Worm (Caenorhabditis elegans) whole organism, young adult: ENCODE results near the gene C50B6.9.

ENCODE experiments used
- B0019.2 ChIP-seq: fragments of 200-800 bp; sonication (Bioruptor generic); conservative IDR thresholded peaks from 2 replicates; pipeline ENCODE4 v1.3.6; 2022; ENCODE audit warnings: missing genetic modification reagents, missing genetic modification characterization, missing compliant biosample characterization
- C17E4.6 ChIP-seq: fragments of 200-800 bp; sonication (Bioruptor generic); IDR thresholded peaks from 2 replicates; pipeline ENCODE4 v1.3.6; 2022; ENCODE audit warnings: missing genetic modification reagents, missing genetic modification characterization, missing compliant biosample characterization
- F22D6.2 ChIP-seq: sonication (generic microtip); optimal IDR thresholded peaks from 2 replicates; lab custom pipeline; 2016; ENCODE audit warnings: mild to moderate bottlenecking, missing genetic modification characterization, missing compliant biosample characterization
- F49E8.2 ChIP-seq: sonication (generic microtip); optimal IDR thresholded peaks from 3 replicates; lab custom pipeline; 2017; ENCODE audit warnings: missing genetic modification characterization, mild to moderate bottlenecking, missing compliant biosample characterization, antibody characterized with exemption, moderate library complexity; ENCODE audit not compliant: insufficient read depth
- F57A8.1 ChIP-seq: fragments of 200-800 bp; sonication (Bioruptor generic); optimal IDR thresholded peaks from 2 replicates; lab custom pipeline; 2018; ENCODE audit warnings: mild to moderate bottlenecking, missing genetic modification characterization, moderate library complexity, missing compliant biosample characterization
- K11D2.4 ChIP-seq: fragments of 200-800 bp; sonication (Bioruptor generic); IDR thresholded peaks from 2 replicates; pipeline ENCODE4 v1.3.6; 2022; ENCODE audit warnings: missing genetic modification reagents, missing genetic modification characterization, missing compliant biosample characterization
- K12H6.12 ChIP-seq: fragments of 200-800 bp; sonication (Bioruptor generic); optimal IDR thresholded peaks from 2 replicates; lab custom pipeline; 2018; ENCODE audit warnings: mild to moderate bottlenecking, missing genetic modification characterization, missing compliant biosample characterization
- ama-1 ChIP-seq, 3 experiments: fragments of 150-350 bp in 1 of 3; sonication (generic microtip) in 2 of 3; optimal IDR thresholded peaks; 2 replicates each; lab custom pipeline; 2014 to 2018; ENCODE audit warnings: missing biosample characterization in 2 of 3, missing genetic modification characterization in 2 of 3, missing genetic modification reagents in 2 of 3
- atf-7 ChIP-seq: sonication (generic microtip); optimal IDR thresholded peaks from 2 replicates; lab custom pipeline; 2017; ENCODE audit warnings: mild to moderate bottlenecking, missing genetic modification characterization, missing compliant biosample characterization
- athp-1 ChIP-seq: sonication (generic microtip); optimal IDR thresholded peaks from 2 replicates; lab custom pipeline; 2017; ENCODE audit warnings: mild to moderate bottlenecking, missing genetic modification characterization, missing compliant biosample characterization
- attf-3 ChIP-seq: fragments of 200-800 bp; sonication (Bioruptor generic); conservative IDR thresholded peaks from 2 replicates; pipeline ENCODE4 v1.3.6; 2022; ENCODE audit warnings: missing genetic modification reagents, missing genetic modification characterization, missing compliant biosample characterization
- cebp-1 ChIP-seq, 2 experiments: fragments of 200-800 bp in 1 of 2; sonication (Bioruptor generic) in 1 of 2; sonication (generic microtip) in 1 of 2; IDR thresholded peaks in 1 of 2; optimal IDR thresholded peaks in 1 of 2; 2 replicates each; pipeline versions ENCODE4 v1.3.6 to Lab custom; 2017 to 2022; ENCODE audit warnings: missing compliant biosample characterization in 2 of 2, missing genetic modification characterization in 2 of 2, mild to moderate bottlenecking in 1 of 2, missing genetic modification reagents in 1 of 2, moderate library complexity in 1 of 2
- ceh-100 ChIP-seq: fragments of 200-800 bp; sonication (Bioruptor generic); IDR thresholded peaks from 2 replicates; pipeline ENCODE4 v1.3.6; 2022; ENCODE audit warnings: missing genetic modification reagents, missing genetic modification characterization, missing compliant biosample characterization
- ceh-27 ChIP-seq: fragments of 200-800 bp; sonication (Bioruptor generic); optimal IDR thresholded peaks from 2 replicates; lab custom pipeline; 2018; ENCODE audit warnings: mild to moderate bottlenecking, missing genetic modification characterization, moderate library complexity, missing compliant biosample characterization
- egl-18 ChIP-seq: fragments of 200-800 bp; sonication (Bioruptor generic); IDR thresholded peaks from 2 replicates; pipeline ENCODE4 v1.3.6; 2022; ENCODE audit warnings: missing genetic modification reagents, missing genetic modification characterization, missing compliant biosample characterization
- egl-44 ChIP-seq: fragments of 200-800 bp; sonication (Bioruptor generic); IDR thresholded peaks from 2 replicates; pipeline ENCODE4 v1.3.6; 2022; ENCODE audit warnings: missing genetic modification reagents, missing genetic modification characterization, missing compliant biosample characterization
- egrh-3 ChIP-seq: fragments of 200-800 bp; sonication (Bioruptor generic); IDR thresholded peaks from 2 replicates; pipeline ENCODE4 v1.3.6; 2022; ENCODE audit warnings: missing genetic modification reagents, missing genetic modification characterization, missing compliant biosample characterization
- fkh-3 ChIP-seq: sonication (generic microtip); optimal IDR thresholded peaks from 2 replicates; lab custom pipeline; 2016; ENCODE audit warnings: mild to moderate bottlenecking, missing genetic modification characterization, missing compliant biosample characterization
- him-1 ChIP-seq: sonication (generic microtip); optimal IDR thresholded peaks from 2 replicates; lab custom pipeline; 2016; ENCODE audit warnings: missing genotype, missing genetic modification reagents, missing genetic modification characterization, missing compliant biosample characterization
- hsf-1 ChIP-seq: fragments of 200-800 bp; sonication (Bioruptor generic); IDR thresholded peaks from 2 replicates; pipeline ENCODE4 v1.3.6; 2022; ENCODE audit warnings: missing genetic modification reagents, missing genetic modification characterization, missing compliant biosample characterization
- lag-1 ChIP-seq: fragments of 200-800 bp; sonication (Bioruptor generic); IDR thresholded peaks from 2 replicates; pipeline ENCODE4 v1.3.6; 2022; ENCODE audit warnings: missing genetic modification reagents, missing genetic modification characterization, missing compliant biosample characterization
- let-607 ChIP-seq, 2 experiments: fragments of 200-800 bp in 1 of 2; sonication (Bioruptor generic) in 1 of 2; sonication (generic microtip) in 1 of 2; optimal IDR thresholded peaks; 2 replicates each; lab custom pipeline; 2016 to 2018; ENCODE audit warnings: mild to moderate bottlenecking in 2 of 2, missing compliant biosample characterization in 2 of 2, missing genetic modification characterization in 2 of 2, moderate library complexity in 2 of 2, missing genotype in 1 of 2
- lin-26 ChIP-seq: fragments of 200-800 bp; sonication (Bioruptor generic); IDR thresholded peaks from 2 replicates; pipeline ENCODE4 v1.3.6; 2022; ENCODE audit warnings: missing genetic modification reagents, missing genetic modification characterization, missing compliant biosample characterization
- lin-40 ChIP-seq: sonication (generic microtip); optimal IDR thresholded peaks from 2 replicates; lab custom pipeline; 2016; ENCODE audit warnings: missing genetic modification characterization, mild to moderate bottlenecking, missing compliant biosample characterization, missing genotype, missing genetic modification reagents
- lir-1 ChIP-seq: fragments of 200-800 bp; sonication (Bioruptor generic); conservative IDR thresholded peaks from 2 replicates; pipeline ENCODE4 v1.3.6; 2022; ENCODE audit warnings: missing genetic modification reagents, missing genetic modification characterization, missing compliant biosample characterization
- lsl-1 ChIP-seq: fragments of 200-800 bp; sonication (Bioruptor generic); optimal IDR thresholded peaks from 2 replicates; lab custom pipeline; 2018; ENCODE audit warnings: mild to moderate bottlenecking, missing genetic modification characterization, moderate library complexity, missing compliant biosample characterization
- nfyb-1 ChIP-seq: fragments of 200-800 bp; sonication (Bioruptor generic); IDR thresholded peaks from 2 replicates; pipeline ENCODE4 v1.3.6; 2022; ENCODE audit warnings: missing genetic modification reagents, missing genetic modification characterization, missing compliant biosample characterization
- nhr-80 ChIP-seq: sonication (generic microtip); optimal IDR thresholded peaks from 2 replicates; lab custom pipeline; 2016; ENCODE audit warnings: missing genetic modification characterization, missing compliant biosample characterization
- pbrm-1 ChIP-seq: fragments of 200-800 bp; sonication (Bioruptor generic); IDR thresholded peaks from 2 replicates; pipeline ENCODE4 v1.3.6; 2022; ENCODE audit warnings: missing genetic modification reagents, missing genetic modification characterization, missing compliant biosample characterization
- repo-1 ChIP-seq: sonication (generic microtip); optimal IDR thresholded peaks from 2 replicates; lab custom pipeline; 2017; ENCODE audit warnings: mild to moderate bottlenecking, missing genetic modification characterization, missing compliant biosample characterization
- sdz-38 ChIP-seq: sonication (generic microtip); optimal IDR thresholded peaks from 2 replicates; lab custom pipeline; 2016; ENCODE audit warnings: missing genotype, missing genetic modification characterization, missing compliant biosample characterization
- snpc-1.1 ChIP-seq: sonication (generic microtip); optimal IDR thresholded peaks from 2 replicates; lab custom pipeline; 2017; ENCODE audit warnings: missing genetic modification characterization, mild to moderate bottlenecking, missing compliant biosample characterization, antibody characterized with exemption, moderate library complexity, missing genotype, missing genetic modification reagents; ENCODE audit not compliant: insufficient read depth
- snpc-4 ChIP-seq, 5 experiments: fragments of 150-350 bp in 1 of 5; sonication (generic microtip) in 4 of 5; optimal IDR thresholded peaks; 2 replicates each; lab custom pipeline; 2014 to 2018; ENCODE audit warnings: missing genetic modification characterization in 5 of 5, missing biosample characterization in 3 of 5, antibody characterized with exemption in 2 of 5, mild to moderate bottlenecking in 2 of 5, missing compliant biosample characterization in 2 of 5, missing genotype in 2 of 5, moderate library complexity in 2 of 5, missing genetic modification reagents in 1 of 5
- somi-1 ChIP-seq: fragments of 200-800 bp; sonication (Bioruptor generic); optimal IDR thresholded peaks from 2 replicates; lab custom pipeline; 2018; ENCODE audit warnings: mild to moderate bottlenecking, missing genetic modification characterization, missing compliant biosample characterization
- sptf-2 ChIP-seq: fragments of 200-800 bp; sonication (Bioruptor generic); optimal IDR thresholded peaks from 2 replicates; lab custom pipeline; 2018; ENCODE audit warnings: mild to moderate bottlenecking, missing genetic modification characterization, missing compliant biosample characterization
- tbp1 ChIP-seq: fragments of 200-800 bp; sonication (Bioruptor generic); optimal IDR thresholded peaks from 2 replicates; lab custom pipeline; 2018; ENCODE audit warnings: mild to moderate bottlenecking, missing genetic modification characterization, missing compliant biosample characterization
- zim-3 ChIP-seq: sonication (generic microtip); optimal IDR thresholded peaks from 2 replicates; lab custom pipeline; 2017; ENCODE audit warnings: mild to moderate bottlenecking, missing genetic modification characterization, moderate library complexity, missing compliant biosample characterization
- ztf-26 ChIP-seq: sonication (generic microtip); optimal IDR thresholded peaks from 2 replicates; lab custom pipeline; 2017; ENCODE audit warnings: missing genetic modification characterization, missing compliant biosample characterization

C50B6.9 gene

DNA sequence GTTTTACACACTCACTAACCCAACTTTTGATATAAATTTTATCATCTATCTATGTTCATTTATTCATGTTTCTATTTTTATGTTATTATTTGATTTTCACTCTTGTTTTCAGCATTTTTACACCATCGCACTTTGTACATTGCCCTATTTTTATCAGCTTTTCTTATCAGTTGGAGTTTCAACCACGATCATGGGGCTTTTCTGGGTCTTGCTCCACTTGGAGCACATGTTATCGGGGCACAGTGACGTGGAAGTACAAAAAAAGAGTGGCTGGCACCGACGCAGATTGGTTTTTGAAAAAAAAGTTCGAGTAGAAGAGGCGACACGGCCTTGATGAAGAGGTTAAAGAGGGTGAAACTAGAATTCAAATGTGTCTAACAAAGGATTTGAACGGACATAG lies 41.0 kb downstream of the C50B6.9 start (continued):
- TF ChIP-seq snpc-4 (GFP tag; optimal IDR thresholded peaks at IDR 0.05; lab: Kevin White, UChicago) (no peak), snpc-4 (tag; optimal IDR thresholded peaks at IDR 0.05; lab: Kevin White, UChicago) (peak in 1 of 4 experiments; percentile 9), ama-1 (optimal IDR thresholded peaks at IDR 0.05; lab: Kevin White, UChicago) (no peak), ama-1 (GFP tag; optimal IDR thresholded peaks at IDR 0.05; lab: Kevin White, UChicago) (no peak), attf-3 (GFP tag; lab: Robert Waterston, UW) (no peak), B0019.2 (GFP tag; lab: Robert Waterston, UW) (no peak), cebp-1 (GFP tag; IDR thresholded peaks at IDR 0.05; lab: Robert Waterston, UW) (no peak), cebp-1 (tag; optimal IDR thresholded peaks at IDR 0.05; lab: Kevin White, UChicago) (peak; percentile 48), fkh-3 (tag; lab: Kevin White, UChicago) (no peak), sdz-38 (tag; lab: Kevin White, UChicago) (no peak), F49E8.2 (tag; lab: Kevin White, UChicago) (no peak), snpc-1.1 (tag; lab: Kevin White, UChicago) (no peak), atf-7 (tag; lab: Kevin White, UChicago) (peak; percentile 67), K11D2.4 (GFP tag; lab: Robert Waterston, UW) (no peak), zim-3 (tag; lab: Kevin White, UChicago) (no peak), lir-1 (GFP tag; lab: Robert Waterston, UW) (no peak), nhr-80 (tag; lab: Kevin White, UChicago) (peak; percentile 91), sptf-2 (GFP tag; lab: Kevin White, UChicago) (no peak), egrh-3 (GFP tag; lab: Robert Waterston, UW) (no peak), athp-1 (tag; lab: Kevin White, UChicago) (no peak), him-1 (no peak), nfyb-1 (GFP tag; lab: Robert Waterston, UW) (no peak), let-607 (tag; optimal IDR thresholded peaks at IDR 0.05; lab: Kevin White, UChicago) (peak; percentile 79 to 91), lag-1 (GFP tag; lab: Robert Waterston, UW) (no peak)

DNA sequence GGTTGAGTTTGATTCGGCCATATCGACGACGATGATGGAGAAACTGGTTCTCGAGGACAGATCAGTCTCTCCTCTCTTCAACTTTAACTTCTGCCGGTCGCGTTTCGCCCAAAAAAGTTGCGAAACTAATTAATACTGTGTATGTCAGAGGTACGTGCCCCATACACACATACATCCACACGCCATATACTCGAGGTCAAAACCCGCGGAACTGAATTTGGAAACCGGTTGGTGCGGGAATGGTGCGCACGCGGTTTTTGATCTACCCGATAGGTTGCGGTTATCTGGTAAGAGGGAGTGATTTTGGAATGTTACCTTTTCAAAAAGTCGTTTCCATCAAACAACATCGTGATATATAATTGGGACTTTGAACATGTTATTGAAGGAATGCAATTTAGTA lies 44.0 kb downstream of the C50B6.9 start, which contains the start of gene ifbp-1:
Gene ifbp-1, minus strand, starts transcription at position 85 of the 400 bp plus-strand sequence.
- no peak for TF ChIP-seq pbrm-1 (GFP tag; lab: Robert Waterston, UW)
- no peak for TF ChIP-seq him-1
- TF ChIP-seq K12H6.12 (tag; lab: Kevin White, UChicago) = no peak
- peak; percentile 60; the same call in 1 of the 2 replicates for TF ChIP-seq lin-26 (GFP tag; lab: Robert Waterston, UW)
- no peak for TF ChIP-seq C17E4.6
- peak; percentile 42 for TF ChIP-seq somi-1 (GFP tag; lab: Kevin White, UChicago)
- TF ChIP-seq F57A8.1 = no peak
- TF ChIP-seq F22D6.2 (tag; lab: Kevin White, UChicago) = no peak
- TF ChIP-seq K11D2.4 (GFP tag; lab: Robert Waterston, UW) = 0 out of 2 replicates have a peak, but pooled peaks have one; percentile 66
- TF ChIP-seq egl-44 (GFP tag; lab: Robert Waterston, UW) = 0 out of 2 replicates have a peak, but pooled peaks have one; percentile 15
- no peak for TF ChIP-seq tbp1 (GFP tag; lab: Kevin White, UChicago)
- TF ChIP-seq lin-40 (tag; lab: Kevin White, UChicago) = peak; percentile 73
- TF ChIP-seq ceh-100 = no peak
- peak; percentile 9 for TF ChIP-seq ceh-27
- TF ChIP-seq ztf-26 (tag; lab: Kevin White, UChicago) = peak; percentile 73
- TF ChIP-seq cebp-1 (GFP tag; IDR thresholded peaks at IDR 0.05; lab: Robert Waterston, UW) = peak; percentile 50; the same call in 1 of the 2 replicates
- TF ChIP-seq cebp-1 (tag; optimal IDR thresholded peaks at IDR 0.05; lab: Kevin White, UChicago) = peak; percentile 79
- TF ChIP-seq lsl-1 = no peak
- no peak for TF ChIP-seq hsf-1 (GFP tag; lab: Robert Waterston, UW)
- TF ChIP-seq repo-1 (tag; lab: Kevin White, UChicago) = no peak
- TF ChIP-seq lir-1 (GFP tag; lab: Robert Waterston, UW) = no peak
- TF ChIP-seq egl-18 (GFP tag; lab: Robert Waterston, UW) = no peak
